Fruit fly (Drosophila melanogaster): ENCODE measurements around the gene IRSp53.

Gene IRSp53

dm6 chr3L:11147675-11148074 is 11.8 kb downstream of the IRSp53 start:
- TF ChIP-seq br (GFP tag; optimal IDR thresholded peaks at IDR 0.05) = no peak
- no peak for TF ChIP-seq psq (GFP tag; optimal IDR thresholded peaks at IDR 0.05)
- no peak for TF ChIP-seq rgr (GFP tag; optimal IDR thresholded peaks at IDR 0.05)
- TF ChIP-seq Vsx2 (GFP tag; optimal IDR thresholded peaks at IDR 0.05; ENCODE audit: partially characterized antibody) = no peak
- TF ChIP-seq ey (GFP tag; optimal IDR thresholded peaks at IDR 0.05) = no peak
- no peak for TF ChIP-seq OdsH (GFP tag; optimal IDR thresholded peaks at IDR 0.05)
- TF ChIP-seq Sp1 (GFP tag; optimal IDR thresholded peaks at IDR 0.05) = no peak
- TF ChIP-seq N (GFP tag; optimal IDR thresholded peaks at IDR 0.05) = no peak
- TF ChIP-seq Rel (GFP tag; optimal IDR thresholded peaks at IDR 0.05) = no peak
- no peak for TF ChIP-seq Rel (tag; optimal IDR thresholded peaks at IDR 0.05)
- no peak for TF ChIP-seq fru (GFP tag; optimal IDR thresholded peaks at IDR 0.05)

- TF ChIP-seq CrebA (GFP tag; optimal IDR thresholded peaks at IDR 0.05; ENCODE audit: borderline replicate concordance) = no peak
- no peak for TF ChIP-seq N (GFP tag; optimal IDR thresholded peaks at IDR 0.05)
- TF ChIP-seq CG32264 (GFP tag; optimal IDR thresholded peaks at IDR 0.05) = no peak
- TF ChIP-seq Mio (GFP tag; optimal IDR thresholded peaks at IDR 0.05) = no peak
- no peak for TF ChIP-seq Hnf4 (GFP tag; optimal IDR thresholded peaks at IDR 0.05)
- TF ChIP-seq br (GFP tag; optimal IDR thresholded peaks at IDR 0.05) = no peak
- TF ChIP-seq usp (GFP tag; optimal IDR thresholded peaks at IDR 0.05) = no peak
- no peak for TF ChIP-seq Sp1 (GFP tag; optimal IDR thresholded peaks at IDR 0.05)
- TF ChIP-seq psq (GFP tag; optimal IDR thresholded peaks at IDR 0.05) = no peak
- TF ChIP-seq Abd-B (GFP tag; optimal IDR thresholded peaks at IDR 0.05) = no peak
- no peak for TF ChIP-seq Rel (GFP tag; optimal IDR thresholded peaks at IDR 0.05)
- TF ChIP-seq Rel (tag; optimal IDR thresholded peaks at IDR 0.05) = no peak
Measured at dm6 chr3L:11148478-11149251, 12.8 kb downstream of the IRSp53 start.

DNA sequence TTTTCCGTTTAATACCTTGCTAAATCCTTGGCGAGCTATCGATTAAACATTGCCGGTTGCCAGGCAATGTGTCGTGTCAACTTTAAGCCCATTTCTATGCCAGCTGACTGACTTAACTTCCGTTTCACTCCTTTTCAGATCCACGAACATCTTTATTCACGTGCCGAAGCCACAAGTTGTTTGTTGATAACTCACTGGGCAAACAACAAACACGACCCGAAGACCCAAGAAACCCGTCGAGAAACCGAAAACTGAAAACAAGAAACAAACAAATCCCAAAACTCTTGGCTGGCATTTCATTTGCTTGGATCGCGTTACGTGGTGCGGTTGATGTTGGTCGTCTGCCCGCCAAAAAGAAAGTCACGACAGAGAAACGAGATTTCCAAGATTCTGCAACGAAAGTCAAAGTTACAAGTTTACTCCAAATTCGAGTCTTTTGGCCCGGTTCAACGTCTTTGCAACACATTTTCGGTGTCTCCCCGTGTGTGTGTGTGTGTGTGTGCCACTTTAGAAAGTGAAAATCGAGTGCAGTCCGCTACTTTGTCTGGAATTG is 15.0 kb downstream of the IRSp53 start, which contains the start of gene CG6216:
Gene CG6216 (minus strand): TSS at position 51 of the 553 bp plus-strand sequence.
- no peak for TF ChIP-seq lola (GFP tag; optimal IDR thresholded peaks at IDR 0.05)
- TF ChIP-seq Rel (GFP tag; optimal IDR thresholded peaks at IDR 0.05) = no peak
- TF ChIP-seq Rel (tag; optimal IDR thresholded peaks at IDR 0.05) = no peak

- TF ChIP-seq CrebA (GFP tag; optimal IDR thresholded peaks at IDR 0.05; ENCODE audit: borderline replicate concordance) = no peak
- peak in 1 of 2 experiments; percentile 26 for TF ChIP-seq foxo (GFP tag; optimal IDR thresholded peaks at IDR 0.05)
- TF ChIP-seq Hr83 (GFP tag; optimal IDR thresholded peaks at IDR 0.05; ENCODE audit: poor library complexity, severe bottlenecking) = no peak
- TF ChIP-seq Dfd (GFP tag; optimal IDR thresholded peaks at IDR 0.05) = no peak
- TF ChIP-seq Sp1 (GFP tag; optimal IDR thresholded peaks at IDR 0.05) = peak; percentile 15
- no peak for TF ChIP-seq Dif (GFP tag; optimal IDR thresholded peaks at IDR 0.05; ENCODE audit: partially characterized antibody)
- no peak for TF ChIP-seq tai (GFP tag; optimal IDR thresholded peaks at IDR 0.05)
- no peak for TF ChIP-seq brk (GFP tag; optimal IDR thresholded peaks at IDR 0.05)
- TF ChIP-seq OdsH (GFP tag; optimal IDR thresholded peaks at IDR 0.05) = peak; percentile 4
- peak; percentile 7 for TF ChIP-seq ey (GFP tag; optimal IDR thresholded peaks at IDR 0.05)
- no peak for TF ChIP-seq sv (GFP tag; optimal IDR thresholded peaks at IDR 0.05)
- no peak for TF ChIP-seq Vsx2 (GFP tag; optimal IDR thresholded peaks at IDR 0.05; ENCODE audit: partially characterized antibody)
- peak; percentile 10 for TF ChIP-seq woc (GFP tag; optimal IDR thresholded peaks at IDR 0.05)
- TF ChIP-seq HLH106 (tag; optimal IDR thresholded peaks at IDR 0.05) = peak; percentile 18
- TF ChIP-seq fru (GFP tag; optimal IDR thresholded peaks at IDR 0.05) = peak; percentile 20
- TF ChIP-seq usp (GFP tag; optimal IDR thresholded peaks at IDR 0.05) = no peak
- no peak for TF ChIP-seq sage (GFP tag; optimal IDR thresholded peaks at IDR 0.05)
- peak; percentile 26 for TF ChIP-seq rgr (GFP tag; optimal IDR thresholded peaks at IDR 0.05)
- TF ChIP-seq h (GFP tag; optimal IDR thresholded peaks at IDR 0.05) = peak; percentile 47
- TF ChIP-seq psq (GFP tag; optimal IDR thresholded peaks at IDR 0.05) = peak; percentile 7
- no peak for TF ChIP-seq CG9705 (GFP tag; optimal IDR thresholded peaks at IDR 0.05)
- TF ChIP-seq jim (GFP tag; optimal IDR thresholded peaks at IDR 0.05) = no peak
Measured at dm6 chr3L:11155380-11155779, 19.5 kb downstream of the IRSp53 start.

Measured in whole organism, wandering third instar larva.